Worm (Caenorhabditis elegans): ENCODE measurements around the gene kin-19.

DNA sequence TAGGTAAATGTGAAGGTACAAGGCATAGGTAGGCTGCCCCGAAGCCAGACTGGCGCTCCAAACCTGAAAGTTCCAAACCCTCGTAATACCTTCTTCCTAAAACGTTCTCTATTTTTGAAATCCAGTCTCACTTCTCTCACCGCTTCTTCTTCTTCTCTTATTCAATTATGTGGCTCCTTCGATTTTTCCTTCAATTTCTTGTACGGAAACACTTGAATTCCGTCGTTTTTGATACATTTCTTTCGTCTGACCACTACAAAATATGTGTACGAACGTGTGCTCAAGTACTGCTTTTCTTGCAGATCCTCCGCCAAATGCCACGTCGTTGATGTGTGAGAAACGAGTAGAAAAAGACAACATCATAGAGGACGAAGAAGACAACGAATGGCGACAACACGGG is 20.1 kb downstream of the kin-19 start, which contains the start of gene unc-79:
- TF ChIP-seq F10B5.3 (tag; optimal IDR thresholded peaks at IDR 0.05) (no peak), ceh-32 (tag; optimal IDR thresholded peaks at IDR 0.05; ENCODE audit: poor library complexity) (no peak), lin-15B (tag; optimal IDR thresholded peaks at IDR 0.05) (no peak), mep-1 (tag; optimal IDR thresholded peaks at IDR 0.05) (no peak), R02D3.7 (tag; optimal IDR thresholded peaks at IDR 0.05) (no peak), lin-13 (GFP tag; optimal IDR thresholded peaks at IDR 0.05) (no peak), unc-62 (GFP tag; optimal IDR thresholded peaks at IDR 0.05 in 1 of 2) (no peak), unc-62 (tag; optimal IDR thresholded peaks at IDR 0.05) (no peak), snpc-4 (tag; optimal IDR thresholded peaks at IDR 0.05) (no peak), pqm-1 (tag; optimal IDR thresholded peaks at IDR 0.05) (no peak), nhr-6 (tag; optimal IDR thresholded peaks at IDR 0.05) (no peak), unc-130 (GFP tag; optimal IDR thresholded peaks at IDR 0.05) (no peak), daf-19 (GFP tag; conservative IDR thresholded peaks at IDR 0.05) (no peak)

All from whole organism, L4 larva.